Fruit fly (Drosophila melanogaster): ENCODE measurements around the gene TBC1D23.

TBC1D23 gene

DNA sequence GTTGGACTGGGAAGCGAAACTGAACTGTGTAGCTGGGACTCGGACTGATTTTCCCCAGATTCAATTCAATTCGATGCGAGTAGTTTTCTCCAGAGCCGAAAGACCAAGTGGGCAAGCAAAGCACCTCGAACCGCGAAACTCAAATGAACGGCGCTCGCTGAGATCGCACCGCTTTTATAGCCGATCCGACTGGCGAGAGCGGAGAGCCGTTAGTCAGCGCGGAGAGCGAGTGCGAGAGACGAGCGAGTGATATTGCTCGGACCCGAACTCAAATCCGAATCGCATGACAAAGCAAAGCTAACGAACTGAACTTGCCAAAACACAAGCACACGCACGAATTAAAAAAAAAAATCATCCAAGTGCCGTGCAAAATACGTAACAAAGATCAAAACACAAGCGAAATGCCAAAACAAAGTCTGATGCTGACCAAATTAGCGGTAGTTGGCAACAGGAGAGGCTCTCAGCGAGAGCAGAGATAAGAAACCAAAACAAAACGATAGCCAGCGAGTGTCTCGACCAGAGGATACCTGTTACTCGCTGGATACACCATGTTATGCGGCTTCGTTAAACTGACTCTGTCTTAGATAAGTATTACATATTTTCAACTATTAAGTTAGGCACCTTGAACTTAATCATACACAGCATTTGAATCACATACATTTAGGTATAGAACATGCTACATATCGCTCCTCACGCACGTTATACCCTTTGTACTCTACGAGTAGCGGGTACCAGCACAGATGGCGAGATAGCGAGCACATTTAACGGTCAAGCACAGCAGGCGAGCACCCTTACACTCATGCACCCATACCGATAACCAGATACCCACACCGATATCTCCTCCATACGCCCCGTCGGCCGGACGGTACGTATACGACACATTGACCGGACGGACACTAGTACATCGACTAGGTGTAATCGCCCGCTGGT is 10.0 kb upstream of the TBC1D23 start (continued):
- TF ChIP-seq CG3163 (GFP tag; optimal IDR thresholded peaks at IDR 0.05) (no peak), slou (GFP tag; optimal IDR thresholded peaks at IDR 0.05) (peak; percentile 37), Oaz (GFP tag; IDR thresholded peaks at IDR 0.05) (peak; percentile 61), scrt (GFP tag; optimal IDR thresholded peaks at IDR 0.05) (peak; percentile 58), CG14667 (GFP tag; IDR thresholded peaks at IDR 0.05) (no peak; the same call in 1 of the 2 replicates), Jarid2 (GFP tag; optimal IDR thresholded peaks at IDR 0.05) (peak; percentile 70), Camta (GFP tag; optimal IDR thresholded peaks at IDR 0.05) (peak; percentile 42), gcm2 (GFP tag; optimal IDR thresholded peaks at IDR 0.05) (peak; percentile 55), CG4282 (GFP tag; optimal IDR thresholded peaks at IDR 0.05) (no peak), CG8478 (optimal IDR thresholded peaks at IDR 0.05) (no peak), CG6175 (GFP tag; IDR thresholded peaks at IDR 0.05) (peak; percentile 22; the same call in 1 of the 3 replicates), Bgb (GFP tag; IDR thresholded peaks at IDR 0.05; ENCODE audit: partially characterized antibody) (peak; percentile 67), Lpt (GFP tag; optimal IDR thresholded peaks at IDR 0.05) (no peak), toy (GFP tag; IDR thresholded peaks at IDR 0.05) (0 out of 2 replicates have a peak, but pooled peaks have one; percentile 36), Pdp1 (GFP tag; optimal IDR thresholded peaks at IDR 0.05) (peak; percentile 23 to 53), wek (GFP tag; optimal IDR thresholded peaks at IDR 0.05) (no peak), CG14860 (GFP tag; IDR thresholded peaks at IDR 0.05; ENCODE audit: partially characterized antibody) (no peak), CG14014 (GFP tag; IDR thresholded peaks at IDR 0.05) (peak; percentile 87), CG7357 (GFP tag; IDR thresholded peaks at IDR 0.05) (peak; percentile 63), ttk (GFP tag; IDR thresholded peaks at IDR 0.05) (peak; percentile 30; the same call in 1 of the 2 replicates), dan (GFP tag; IDR thresholded peaks at IDR 0.05) (0 out of 2 replicates have a peak, but pooled peaks have one; percentile 21), jing (GFP tag; optimal IDR thresholded peaks at IDR 0.05) (peak; percentile 47), CG4854 (GFP tag; optimal IDR thresholded peaks at IDR 0.05) (peak; percentile 39), CG12659 (GFP tag; optimal IDR thresholded peaks at IDR 0.05) (peak; percentile 65), Side (GFP tag; optimal IDR thresholded peaks at IDR 0.05) (no peak), gro (GFP tag; optimal IDR thresholded peaks at IDR 0.05) (peak; percentile 83), so (GFP tag; IDR thresholded peaks at IDR 0.05) (peak; percentile 71), ftz-f1 (GFP tag; optimal IDR thresholded peaks at IDR 0.05) (peak; percentile 20), CG1792 (GFP tag; optimal IDR thresholded peaks at IDR 0.05) (peak; percentile 9), CG8924 (tag; optimal IDR thresholded peaks at IDR 0.05) (peak; percentile 64), bowl (GFP tag; IDR thresholded peaks at IDR 0.05) (peak; percentile 44; the same call in 1 of the 2 replicates), Opbp (GFP tag; IDR thresholded peaks at IDR 0.05; ENCODE audit: partially characterized antibody) (peak; percentile 40; the same call in 1 of the 3 replicates), repo (GFP tag; optimal IDR thresholded peaks at IDR 0.05) (peak; percentile 13), tin (GFP tag; optimal IDR thresholded peaks at IDR 0.05) (peak; percentile 57), zf30C (GFP tag; optimal IDR thresholded peaks at IDR 0.05) (no peak), CG42726 (GFP tag; IDR thresholded peaks at IDR 0.05; ENCODE audit: partially characterized antibody) (peak; percentile 55; the same call in 1 of the 2 replicates), CG17328 (GFP tag; IDR thresholded peaks at IDR 0.05) (peak; percentile 62), oc (tag; optimal IDR thresholded peaks at IDR 0.05) (no peak), tgo (GFP tag; IDR thresholded peaks at IDR 0.05) (peak; percentile 82), Hmx (GFP tag; optimal IDR thresholded peaks at IDR 0.05) (peak; percentile 6), Lhr (GFP tag; optimal IDR thresholded peaks at IDR 0.05) (no peak), run (tag; optimal IDR thresholded peaks at IDR 0.05) (no peak), CG7271 (tag; optimal IDR thresholded peaks at IDR 0.05) (no peak), h (optimal IDR thresholded peaks at IDR 0.05) (no peak), Atf-2 (GFP tag; optimal IDR thresholded peaks at IDR 0.05) (peak; percentile 57), trem (tag; optimal IDR thresholded peaks at IDR 0.05) (no peak), wor (GFP tag; IDR thresholded peaks at IDR 0.05) (peak; percentile 47; the same call in 1 of the 2 replicates), fd96Cb (tag; optimal IDR thresholded peaks at IDR 0.05) (peak; percentile 63), CG15269 (tag; optimal IDR thresholded peaks at IDR 0.05) (peak; percentile 76)

All from whole organism, embryonic.